Worm (Caenorhabditis elegans) whole organism, young adult: Measurements from ENCODE around the gene rpl-18.

Experiments
- B0035.1 ChIP-seq: sonication (generic microtip); optimal IDR thresholded peaks from 2 replicates; lab custom pipeline; 2016; ENCODE audit warnings: missing genetic modification characterization, mild to moderate bottlenecking, missing compliant biosample characterization, missing genotype, missing genetic modification reagents
- C06A6.2 ChIP-seq: fragments of 200-800 bp; sonication (Bioruptor generic); conservative IDR thresholded peaks from 2 replicates; pipeline ENCODE4 v1.3.6; 2022; ENCODE audit warnings: missing genetic modification characterization, missing compliant biosample characterization
- D2030.7 ChIP-seq: fragments of 200-800 bp; sonication (Bioruptor generic); IDR thresholded peaks from 2 replicates; pipeline ENCODE4 v1.3.6; 2022; ENCODE audit warnings: missing genetic modification reagents, missing genetic modification characterization, missing compliant biosample characterization
- F22D6.2 ChIP-seq: sonication (generic microtip); optimal IDR thresholded peaks from 2 replicates; lab custom pipeline; 2016; ENCODE audit warnings: mild to moderate bottlenecking, missing genetic modification characterization, missing compliant biosample characterization
- F23B12.7 ChIP-seq: sonication (generic microtip); optimal IDR thresholded peaks from 2 replicates; lab custom pipeline; 2017; ENCODE audit warnings: missing genetic modification characterization, mild to moderate bottlenecking, missing compliant biosample characterization, antibody characterized with exemption, moderate library complexity; ENCODE audit not compliant: insufficient read depth
- F33H1.4 ChIP-seq: fragments of 200-800 bp; sonication (Bioruptor generic); IDR thresholded peaks from 2 replicates; pipeline ENCODE4 v1.3.6; 2022; ENCODE audit warnings: missing genetic modification reagents, missing genetic modification characterization, missing compliant biosample characterization
- F37B4.10 ChIP-seq: fragments of 200-800 bp; sonication (Bioruptor generic); IDR thresholded peaks from 2 replicates; pipeline ENCODE4 v1.3.6; 2022; ENCODE audit warnings: missing genetic modification characterization, missing compliant biosample characterization
- F49E8.2 ChIP-seq: sonication (generic microtip); optimal IDR thresholded peaks from 3 replicates; lab custom pipeline; 2017; ENCODE audit warnings: missing genetic modification characterization, mild to moderate bottlenecking, missing compliant biosample characterization, antibody characterized with exemption, moderate library complexity; ENCODE audit not compliant: insufficient read depth
- F57C9.4 ChIP-seq: sonication (generic microtip); optimal IDR thresholded peaks from 2 replicates; lab custom pipeline; 2017; ENCODE audit warnings: mild to moderate bottlenecking, missing genetic modification characterization, missing compliant biosample characterization
- K11D2.4 ChIP-seq: fragments of 200-800 bp; sonication (Bioruptor generic); IDR thresholded peaks from 2 replicates; pipeline ENCODE4 v1.3.6; 2022; ENCODE audit warnings: missing genetic modification reagents, missing genetic modification characterization, missing compliant biosample characterization
- K12H6.12 ChIP-seq: fragments of 200-800 bp; sonication (Bioruptor generic); optimal IDR thresholded peaks from 2 replicates; lab custom pipeline; 2018; ENCODE audit warnings: mild to moderate bottlenecking, missing genetic modification characterization, missing compliant biosample characterization
- T07F8.4 ChIP-seq: sonication (generic microtip); optimal IDR thresholded peaks from 2 replicates; lab custom pipeline; 2016; ENCODE audit warnings: mild to moderate bottlenecking, missing genetic modification characterization, moderate library complexity, missing compliant biosample characterization
- Y53G8AR.9 ChIP-seq: fragments of 200-800 bp; sonication (Bioruptor generic); conservative IDR thresholded peaks from 2 replicates; pipeline ENCODE4 v1.3.6; 2022; ENCODE audit warnings: missing genetic modification reagents, missing genetic modification characterization, missing compliant biosample characterization
- Y56A3A.18 ChIP-seq: fragments of 200-800 bp; sonication (Bioruptor generic); IDR thresholded peaks from 2 replicates; pipeline ENCODE4 v1.3.6; 2022; ENCODE audit warnings: missing genetic modification reagents, missing genetic modification characterization, missing compliant biosample characterization
- Y95B8A.8 ChIP-seq: fragments of 200-800 bp; sonication (Bioruptor generic); IDR thresholded peaks from 2 replicates; pipeline ENCODE4 v1.3.6; 2022; ENCODE audit warnings: missing genetic modification reagents, missing genetic modification characterization, missing compliant biosample characterization
- ZK185.1 ChIP-seq: sonication (generic microtip); optimal IDR thresholded peaks from 2 replicates; lab custom pipeline; 2016; ENCODE audit warnings: mild to moderate bottlenecking, missing genetic modification characterization, missing compliant biosample characterization; ENCODE audit not compliant: poor library complexity, severe bottlenecking
- atf-7 ChIP-seq: sonication (generic microtip); optimal IDR thresholded peaks from 2 replicates; lab custom pipeline; 2017; ENCODE audit warnings: mild to moderate bottlenecking, missing genetic modification characterization, missing compliant biosample characterization
- attf-6 ChIP-seq: fragments of 200-800 bp; sonication (Bioruptor generic); IDR thresholded peaks from 2 replicates; pipeline ENCODE4 v1.3.6; 2022; ENCODE audit warnings: missing genetic modification reagents, missing genetic modification characterization, missing compliant biosample characterization
- bed-2 ChIP-seq: fragments of 200-800 bp; sonication (Bioruptor generic); IDR thresholded peaks from 2 replicates; pipeline ENCODE4 v1.3.6; 2022; ENCODE audit warnings: missing genetic modification reagents, missing genetic modification characterization, missing compliant biosample characterization
- ceh-27 ChIP-seq: fragments of 200-800 bp; sonication (Bioruptor generic); optimal IDR thresholded peaks from 2 replicates; lab custom pipeline; 2018; ENCODE audit warnings: mild to moderate bottlenecking, missing genetic modification characterization, moderate library complexity, missing compliant biosample characterization
- ceh-58 ChIP-seq: fragments of 200-800 bp; sonication (Bioruptor generic); IDR thresholded peaks from 2 replicates; pipeline ENCODE4 v1.3.6; 2022; ENCODE audit warnings: missing genetic modification characterization, missing compliant biosample characterization
- ceh-79 ChIP-seq: sonication (generic microtip); optimal IDR thresholded peaks from 2 replicates; lab custom pipeline; 2017; ENCODE audit warnings: mild to moderate bottlenecking, missing genetic modification characterization, missing compliant biosample characterization
- egl-18 ChIP-seq: fragments of 200-800 bp; sonication (Bioruptor generic); IDR thresholded peaks from 2 replicates; pipeline ENCODE4 v1.3.6; 2022; ENCODE audit warnings: missing genetic modification reagents, missing genetic modification characterization, missing compliant biosample characterization
- him-1 ChIP-seq: sonication (generic microtip); optimal IDR thresholded peaks from 2 replicates; lab custom pipeline; 2016; ENCODE audit warnings: missing genotype, missing genetic modification reagents, missing genetic modification characterization, missing compliant biosample characterization
- hmg-20 ChIP-seq: fragments of 200-800 bp; sonication (Bioruptor generic); IDR thresholded peaks from 2 replicates; pipeline ENCODE4 v1.3.6; 2022; ENCODE audit warnings: missing genetic modification reagents, missing genetic modification characterization, missing compliant biosample characterization
- hrde-1 ChIP-seq: sonication (generic microtip); optimal IDR thresholded peaks from 2 replicates; lab custom pipeline; 2016; ENCODE audit warnings: missing genetic modification characterization, mild to moderate bottlenecking, missing compliant biosample characterization, moderate library complexity, missing genotype, missing genetic modification reagents, borderline replicate concordance
- lin-35 ChIP-seq, 3 experiments: fragments of 150-350 bp in 2 of 3; sonication (generic microtip) in 1 of 3; optimal IDR thresholded peaks; 2 replicates each; lab custom pipeline; 2014 to 2018; ENCODE audit warnings: missing biosample characterization in 3 of 3, missing genetic modification characterization in 3 of 3, missing genetic modification reagents in 3 of 3
- lin-54 ChIP-seq: fragments of 200-800 bp; sonication (Bioruptor generic); optimal IDR thresholded peaks from 2 replicates; lab custom pipeline; 2018; ENCODE audit warnings: mild to moderate bottlenecking, missing genetic modification characterization, missing compliant biosample characterization
- lsy-27 ChIP-seq: sonication (generic microtip); optimal IDR thresholded peaks from 2 replicates; lab custom pipeline; 2017; ENCODE audit warnings: missing genetic modification characterization, mild to moderate bottlenecking, missing compliant biosample characterization, antibody characterized with exemption, missing genotype, borderline replicate concordance; ENCODE audit not compliant: insufficient read depth
- madf-10 ChIP-seq: sonication (generic microtip); optimal IDR thresholded peaks from 2 replicates; lab custom pipeline; 2016; ENCODE audit warnings: mild to moderate bottlenecking, missing genetic modification characterization, missing compliant biosample characterization
- mes-4 ChIP-seq: sonication (generic microtip); optimal IDR thresholded peaks from 2 replicates; lab custom pipeline; 2016; ENCODE audit warnings: missing genotype, missing genetic modification characterization, missing compliant biosample characterization
- nfya-1 ChIP-seq: sonication (generic microtip); optimal IDR thresholded peaks from 2 replicates; lab custom pipeline; 2017; ENCODE audit warnings: antibody characterized with exemption, missing compliant biosample characterization, missing genetic modification characterization, borderline replicate concordance; ENCODE audit not compliant: insufficient read depth
- nfya-2 ChIP-seq: fragments of 200-800 bp; sonication (Bioruptor generic); IDR thresholded peaks from 2 replicates; pipeline ENCODE4 v1.3.6; 2022; ENCODE audit warnings: missing genetic modification reagents, missing genetic modification characterization, missing compliant biosample characterization
- pbrm-1 ChIP-seq: fragments of 200-800 bp; sonication (Bioruptor generic); IDR thresholded peaks from 2 replicates; pipeline ENCODE4 v1.3.6; 2022; ENCODE audit warnings: missing genetic modification reagents, missing genetic modification characterization, missing compliant biosample characterization
- pha-4 ChIP-seq: fragments of 150-350 bp; sonication (generic microtip); optimal IDR thresholded peaks from 2 replicates; lab custom pipeline; 2014; ENCODE audit warnings: missing biosample characterization, missing genetic modification reagents, missing genetic modification characterization
- rec-8 ChIP-seq, 2 experiments: sonication (generic microtip); optimal IDR thresholded peaks; 2 replicates each; lab custom pipeline; 2016; ENCODE audit warnings: mild to moderate bottlenecking in 2 of 2, missing genetic modification characterization in 2 of 2, missing genetic modification reagents in 2 of 2, missing genotype in 2 of 2, missing biosample characterization in 1 of 2, missing compliant biosample characterization in 1 of 2, moderate library complexity in 1 of 2
- rpc-1 ChIP-seq, 2 experiments: fragments of 150-350 bp in 1 of 2; sonication (generic microtip) in 1 of 2; optimal IDR thresholded peaks; 2 replicates each; lab custom pipeline; 2014 to 2018; ENCODE audit warnings: missing biosample characterization in 1 of 2, missing genetic modification characterization in 1 of 2, missing genetic modification reagents in 1 of 2, missing genotype in 1 of 2
- snpc-1.3 ChIP-seq: sonication (generic microtip); optimal IDR thresholded peaks from 2 replicates; lab custom pipeline; 2017; ENCODE audit warnings: missing genetic modification characterization, mild to moderate bottlenecking, missing compliant biosample characterization, antibody characterized with exemption, moderate library complexity, missing genotype, missing genetic modification reagents; ENCODE audit not compliant: insufficient read depth
- snpc-4 ChIP-seq, 5 experiments: fragments of 150-350 bp in 1 of 5; sonication (generic microtip) in 4 of 5; optimal IDR thresholded peaks; 2 replicates each; lab custom pipeline; 2014 to 2018; ENCODE audit warnings: missing genetic modification characterization in 5 of 5, missing biosample characterization in 3 of 5, antibody characterized with exemption in 2 of 5, mild to moderate bottlenecking in 2 of 5, missing compliant biosample characterization in 2 of 5, missing genotype in 2 of 5, moderate library complexity in 2 of 5, missing genetic modification reagents in 1 of 5
- tbp1 ChIP-seq: fragments of 200-800 bp; sonication (Bioruptor generic); optimal IDR thresholded peaks from 2 replicates; lab custom pipeline; 2018; ENCODE audit warnings: mild to moderate bottlenecking, missing genetic modification characterization, missing compliant biosample characterization
- tbx-9 ChIP-seq: sonication (generic microtip); optimal IDR thresholded peaks from 2 replicates; lab custom pipeline; 2016; ENCODE audit warnings: borderline replicate concordance, missing genetic modification characterization, inconsistent platforms, missing compliant biosample characterization
- tlf-1 ChIP-seq: fragments of 200-800 bp; sonication (Bioruptor generic); optimal IDR thresholded peaks from 2 replicates; lab custom pipeline; 2018; ENCODE audit warnings: mild to moderate bottlenecking, missing genetic modification characterization, missing compliant biosample characterization
- unc-62 ChIP-seq: fragments of 150-350 bp; optimal IDR thresholded peaks from 2 replicates; lab custom pipeline; 2014; ENCODE audit warnings: missing biosample characterization, missing genetic modification reagents, missing genetic modification characterization
- zfh-2 ChIP-seq: fragments of 200-800 bp; sonication (Bioruptor generic); conservative IDR thresholded peaks from 2 replicates; pipeline ENCODE4 v1.3.6; 2022; ENCODE audit warnings: missing genetic modification reagents, missing genetic modification characterization, missing compliant biosample characterization
- zim-3 ChIP-seq: sonication (generic microtip); optimal IDR thresholded peaks from 2 replicates; lab custom pipeline; 2017; ENCODE audit warnings: mild to moderate bottlenecking, missing genetic modification characterization, moderate library complexity, missing compliant biosample characterization
- ztf-28 ChIP-seq: fragments of 200-800 bp; sonication (Bioruptor generic); IDR thresholded peaks from 2 replicates; pipeline ENCODE4 v1.3.6; 2022; ENCODE audit warnings: missing genetic modification reagents, missing genetic modification characterization, missing compliant biosample characterization

Gene rpl-18

DNA sequence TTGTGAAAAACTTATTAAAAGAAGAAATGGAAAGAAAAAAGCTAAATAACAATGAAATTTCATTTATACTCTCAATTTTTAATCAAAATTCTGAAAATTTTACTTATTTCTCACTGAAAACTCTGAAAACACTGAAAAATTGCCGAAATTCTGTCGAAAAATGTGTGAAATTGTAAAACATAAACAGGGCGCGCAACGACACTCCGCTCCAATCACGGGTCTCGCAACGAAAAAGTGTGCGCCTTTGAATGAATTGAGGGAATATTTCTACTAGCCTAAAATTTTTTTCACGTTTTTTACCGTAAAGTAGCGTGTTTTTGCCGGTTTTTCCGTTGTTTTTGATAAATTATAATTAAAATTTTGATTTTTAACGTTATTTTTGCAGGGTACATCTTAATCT lies at the start of gene rpl-18:
TSS of gene rpl-18 (plus strand) at position 386 of the 400 bp plus-strand sequence.
- no peak for TF ChIP-seq nfya-2
- TF ChIP-seq attf-6 (GFP tag; lab: Robert Waterston, UW): no peak
- TF ChIP-seq him-1 (tag; lab: Kevin White, UChicago): no peak
- TF ChIP-seq unc-62: no peak
- no peak for TF ChIP-seq snpc-1.3
- peak; percentile 44 for TF ChIP-seq tbp1
- no peak for TF ChIP-seq T07F8.4 (tag; lab: Kevin White, UChicago)
- TF ChIP-seq lsy-27 (tag; lab: Kevin White, UChicago): no peak
- peak; percentile 64 for TF ChIP-seq snpc-4 (GFP tag; optimal IDR thresholded peaks at IDR 0.05; lab: Kevin White, UChicago)
- TF ChIP-seq snpc-4 (tag; optimal IDR thresholded peaks at IDR 0.05; lab: Kevin White, UChicago): peak in 3 of 4 experiments; percentile 83 to 92 (median 84)
- peak in 1 of 3 experiments; percentile 38 for TF ChIP-seq lin-35 (GFP tag; optimal IDR thresholded peaks at IDR 0.05; lab: Kevin White, UChicago)
- TF ChIP-seq tlf-1 (GFP tag; lab: Kevin White, UChicago): no peak
- no peak for TF ChIP-seq F22D6.2 (tag; lab: Kevin White, UChicago)
- no peak for TF ChIP-seq nfya-1 (tag; lab: Kevin White, UChicago)
- TF ChIP-seq B0035.1 (tag; lab: Kevin White, UChicago): no peak
- no peak for TF ChIP-seq ceh-79 (tag; lab: Kevin White, UChicago)
- no peak for TF ChIP-seq ceh-27 (GFP tag; lab: Kevin White, UChicago)
- TF ChIP-seq ztf-28 (GFP tag; lab: Robert Waterston, UW): no peak
- TF ChIP-seq Y56A3A.18: no peak
- TF ChIP-seq F57C9.4: no peak
- TF ChIP-seq K11D2.4: no peak
- peak; percentile 89 for TF ChIP-seq F33H1.4
- TF ChIP-seq zfh-2 (GFP tag; lab: Robert Waterston, UW): no peak
- TF ChIP-seq hrde-1 (tag; lab: Kevin White, UChicago): no peak
- no peak for TF ChIP-seq pha-4
- no peak for TF ChIP-seq mes-4 (tag; lab: Kevin White, UChicago)
- TF ChIP-seq egl-18 (GFP tag; lab: Robert Waterston, UW): no peak
- no peak for TF ChIP-seq atf-7 (tag; lab: Kevin White, UChicago)
- TF ChIP-seq Y53G8AR.9: no peak
- TF ChIP-seq bed-2 (GFP tag; lab: Robert Waterston, UW): no peak
- no peak for TF ChIP-seq madf-10
- no peak for TF ChIP-seq tbx-9 (tag; lab: Kevin White, UChicago)
- no peak for TF ChIP-seq ceh-58 (GFP tag; lab: Robert Waterston, UW)
- TF ChIP-seq Y95B8A.8 (GFP tag; lab: Robert Waterston, UW): no peak
- no peak for TF ChIP-seq K12H6.12 (tag; lab: Kevin White, UChicago)
- peak; percentile 40 for TF ChIP-seq lin-54
- no peak for TF ChIP-seq F37B4.10 (GFP tag; lab: Robert Waterston, UW)
- TF ChIP-seq F49E8.2 (tag; lab: Kevin White, UChicago): no peak
- no peak for TF ChIP-seq rpc-1 (optimal IDR thresholded peaks at IDR 0.05; lab: Kevin White, UChicago)
- no peak for TF ChIP-seq rpc-1 (tag; optimal IDR thresholded peaks at IDR 0.05; lab: Kevin White, UChicago)
- peak; percentile 16 for TF ChIP-seq ZK185.1
- TF ChIP-seq F23B12.7 (tag; lab: Kevin White, UChicago): peak; percentile 73
- TF ChIP-seq zim-3: no peak
- peak; percentile 34; the same call in 1 of the 2 replicates for TF ChIP-seq D2030.7 (GFP tag; lab: Robert Waterston, UW)
- no peak for TF ChIP-seq C06A6.2 (GFP tag; lab: Robert Waterston, UW)
- TF ChIP-seq pbrm-1 (GFP tag; lab: Robert Waterston, UW): no peak
- TF ChIP-seq rec-8 (tag; optimal IDR thresholded peaks at IDR 0.05; lab: Kevin White, UChicago): no peak
- TF ChIP-seq hmg-20 (GFP tag; lab: Robert Waterston, UW): no peak
